Fruit fly (Drosophila melanogaster) whole organism, embryonic: ENCODE measurements around the gene niki.

Experiments used
- C15 ChIP-seq: fragments of 200-800 bp; sonication (Bioruptor generic); IDR thresholded peaks from 3 replicates; pipeline ENCODE4 v1.3.6; 2022; ENCODE audit warnings: missing biosample characterization, missing genetic modification characterization
- CG11085 ChIP-seq: fragments of 200-800 bp; sonication (Bioruptor generic); IDR thresholded peaks from 2 replicates; pipeline ENCODE4 v1.3.6; 2022; ENCODE audit warnings: missing biosample characterization, missing genetic modification characterization
- CG11093 ChIP-seq: fragments of 200-800 bp; sonication (Bioruptor generic); IDR thresholded peaks from 3 replicates; pipeline ENCODE4 v1.3.6; 2022; ENCODE audit warnings: missing biosample characterization, missing genetic modification characterization
- CG11247 ChIP-seq: fragments of 200-800 bp; sonication (Bioruptor generic); IDR thresholded peaks from 2 replicates; pipeline ENCODE4 v1.3.6; 2022; ENCODE audit warnings: missing biosample characterization, missing genetic modification characterization
- CG11723 ChIP-seq: fragments of 200-800 bp; sonication (Bioruptor generic); optimal IDR thresholded peaks from 2 replicates; lab custom pipeline; 2017; ENCODE audit warnings: missing biosample characterization, mild to moderate bottlenecking, missing genetic modification characterization
- CG1233 ChIP-seq: fragments of 200-800 bp; sonication (Bioruptor generic); optimal IDR thresholded peaks from 4 replicates; lab custom pipeline; 2018; ENCODE audit warnings: missing biosample characterization, mild to moderate bottlenecking, missing genetic modification characterization
- CG13287 ChIP-seq: fragments of 200-800 bp; sonication (Bioruptor generic); IDR thresholded peaks from 2 replicates; pipeline ENCODE4 v1.3.6; 2022; ENCODE audit warnings: missing biosample characterization, missing genetic modification characterization; ENCODE audit not compliant: partially characterized antibody
- CG14050 ChIP-seq: fragments of 200-800 bp; sonication (Bioruptor generic); IDR thresholded peaks from 3 replicates; pipeline ENCODE4 v1.3.6; 2022; ENCODE audit warnings: missing biosample characterization, missing genetic modification characterization
- CG14710 ChIP-seq: fragments of 200-800 bp; sonication (Bioruptor generic); optimal IDR thresholded peaks from 3 replicates; lab custom pipeline; 2019; ENCODE audit warnings: missing biosample characterization, mild to moderate bottlenecking, missing genetic modification characterization, moderate library complexity
- CG14965 ChIP-seq: fragments of 200-800 bp; sonication (Bioruptor generic); optimal IDR thresholded peaks from 2 replicates; lab custom pipeline; 2016; ENCODE audit warnings: missing biosample characterization, missing genetic modification characterization, borderline replicate concordance
- CG15479 ChIP-seq: fragments of 200-800 bp; sonication (Bioruptor generic); optimal IDR thresholded peaks from 3 replicates; lab custom pipeline; 2019; ENCODE audit warnings: missing biosample characterization, mild to moderate bottlenecking, missing genetic modification characterization, moderate library complexity
- CG1603 ChIP-seq: fragments of 200-800 bp; sonication (Bioruptor generic); optimal IDR thresholded peaks from 2 replicates; lab custom pipeline; 2019; ENCODE audit warnings: missing biosample characterization, mild to moderate bottlenecking, missing genetic modification characterization, moderate library complexity
- CG16815 ChIP-seq: fragments of 200-800 bp; sonication (Bioruptor generic); optimal IDR thresholded peaks from 3 replicates; lab custom pipeline; 2017; ENCODE audit warnings: missing biosample characterization, mild to moderate bottlenecking, missing genetic modification characterization
- CG17359 ChIP-seq: fragments of 200-800 bp; sonication (Bioruptor generic); optimal IDR thresholded peaks from 3 replicates; lab custom pipeline; 2018; ENCODE audit warnings: missing biosample characterization, mild to moderate bottlenecking, missing genetic modification characterization, moderate library complexity
- CG2116 ChIP-seq: fragments of 200-800 bp; sonication (Bioruptor generic); optimal IDR thresholded peaks from 3 replicates; lab custom pipeline; 2018; ENCODE audit warnings: missing biosample characterization, mild to moderate bottlenecking, missing genetic modification characterization
- CG31365 ChIP-seq: fragments of 200-800 bp; sonication (Bioruptor generic); optimal IDR thresholded peaks from 2 replicates; lab custom pipeline; 2018; ENCODE audit warnings: missing biosample characterization, mild to moderate bottlenecking, missing genetic modification characterization
- CG34224 ChIP-seq: fragments of 200-800 bp; sonication (Bioruptor generic); IDR thresholded peaks from 3 replicates; pipeline ENCODE4 v1.3.6; 2022; ENCODE audit warnings: missing biosample characterization, missing genetic modification characterization; ENCODE audit not compliant: partially characterized antibody
- CG3838 ChIP-seq: fragments of 200-800 bp; sonication (Bioruptor generic); optimal IDR thresholded peaks from 3 replicates; lab custom pipeline; 2016; ENCODE audit warnings: missing biosample characterization, missing genetic modification characterization
- CG4328 ChIP-seq: fragments of 200-800 bp; sonication (Bioruptor generic); optimal IDR thresholded peaks from 3 replicates; lab custom pipeline; 2017; ENCODE audit warnings: missing biosample characterization, missing genetic modification reagents, missing genetic modification characterization
- CG43689 ChIP-seq: fragments of 200-800 bp; sonication (Bioruptor generic); IDR thresholded peaks from 2 replicates; pipeline ENCODE4 v1.3.6; 2022; ENCODE audit warnings: missing biosample characterization, missing genetic modification characterization
- CG4730 ChIP-seq: fragments of 200-800 bp; sonication (Bioruptor generic); IDR thresholded peaks from 2 replicates; pipeline ENCODE4 v1.3.6; 2022; ENCODE audit warnings: missing biosample characterization, missing genetic modification characterization
- CG6765 ChIP-seq: fragments of 200-800 bp; sonication (Bioruptor generic); optimal IDR thresholded peaks from 3 replicates; lab custom pipeline; 2017; ENCODE audit warnings: missing biosample characterization, mild to moderate bottlenecking, missing genetic modification characterization
- CHES-1-like ChIP-seq: fragments of 200-800 bp; sonication (Bioruptor generic); optimal IDR thresholded peaks from 2 replicates; lab custom pipeline; 2016; ENCODE audit warnings: missing biosample characterization, missing genetic modification characterization
- Dip3 ChIP-seq: fragments of 200-800 bp; sonication (Bioruptor generic); optimal IDR thresholded peaks from 3 replicates; lab custom pipeline; 2016; ENCODE audit warnings: missing biosample characterization, missing genetic modification characterization
- Ets65A ChIP-seq: fragments of 200-800 bp; sonication (Bioruptor generic); peaks from one replicate; lab custom pipeline; 2016; ENCODE audit warnings: missing biosample characterization, missing genetic modification characterization
- Fer2 ChIP-seq: fragments of 200-800 bp; sonication (Bioruptor generic); optimal IDR thresholded peaks from 2 replicates; lab custom pipeline; 2018; ENCODE audit warnings: missing biosample characterization, mild to moderate bottlenecking, missing genetic modification characterization, moderate library complexity
- GATAe ChIP-seq: fragments of 200-800 bp; sonication (Bioruptor generic); conservative IDR thresholded peaks from 2 replicates; pipeline ENCODE4 v1.3.6; 2022; ENCODE audit warnings: missing biosample characterization, missing genetic modification characterization
- HLH4C ChIP-seq: fragments of 200-800 bp; sonication (Bioruptor generic); IDR thresholded peaks from 3 replicates; pipeline ENCODE4 v1.3.6; 2022; ENCODE audit warnings: missing biosample characterization, missing genetic modification characterization; ENCODE audit not compliant: partially characterized antibody
- Hmx ChIP-seq: fragments of 200-800 bp; sonication (Bioruptor generic); optimal IDR thresholded peaks from 2 replicates; lab custom pipeline; 2016; ENCODE audit warnings: missing biosample characterization, missing genetic modification characterization
- Hr51 ChIP-seq, 2 experiments: fragments of 200-800 bp; sonication (Bioruptor generic); optimal IDR thresholded peaks; 2 replicates in 1 of 2; 3 replicates in 1 of 2; lab custom pipeline; 2016 to 2018; ENCODE audit warnings: missing biosample characterization in 2 of 2, missing genetic modification characterization in 2 of 2, mild to moderate bottlenecking in 1 of 2, moderate library complexity in 1 of 2
- Optix ChIP-seq: fragments of 200-800 bp; sonication (Bioruptor generic); IDR thresholded peaks from 3 replicates; pipeline ENCODE4 v1.3.6; 2022; ENCODE audit warnings: missing biosample characterization, missing genetic modification characterization
- amos ChIP-seq: fragments of 200-800 bp; sonication (Bioruptor generic); IDR thresholded peaks from 2 replicates; pipeline ENCODE4 v1.3.6; 2022; ENCODE audit warnings: missing biosample characterization, missing genetic modification characterization; ENCODE audit not compliant: partially characterized antibody
- ase ChIP-seq: fragments of 200-800 bp; sonication (Bioruptor generic); IDR thresholded peaks from 3 replicates; pipeline ENCODE4 v1.3.6; 2022; ENCODE audit warnings: missing biosample characterization, missing genetic modification characterization
- cad ChIP-seq: fragments of >200 bp; optimal IDR thresholded peaks from 2 replicates; lab custom pipeline; 2017; ENCODE audit warnings: missing biosample characterization, missing genetic modification characterization
- cg ChIP-seq: fragments of 200-800 bp; sonication (Bioruptor generic); optimal IDR thresholded peaks from 3 replicates; lab custom pipeline; 2019; ENCODE audit warnings: missing biosample characterization, mild to moderate bottlenecking, missing genetic modification characterization, moderate library complexity
- dan ChIP-seq: fragments of 200-800 bp; sonication (Bioruptor generic); IDR thresholded peaks from 2 replicates; pipeline ENCODE4 v1.3.6; 2022; ENCODE audit warnings: missing biosample characterization, missing genetic modification characterization
- dysf ChIP-seq: fragments of 200-800 bp; sonication (Bioruptor generic); IDR thresholded peaks from 3 replicates; pipeline ENCODE4 v1.3.6; 2022; ENCODE audit warnings: missing biosample characterization, missing genetic modification characterization
- gfzf ChIP-seq: fragments of 200-800 bp; sonication (Bioruptor generic); optimal IDR thresholded peaks from 2 replicates; lab custom pipeline; 2016; ENCODE audit warnings: missing biosample characterization, mild to moderate bottlenecking, missing genetic modification characterization, moderate library complexity
- ham ChIP-seq: fragments of 200-800 bp; sonication (Bioruptor generic); IDR thresholded peaks from 2 replicates; pipeline ENCODE4 v1.3.6; 2022; ENCODE audit warnings: missing biosample characterization, missing genetic modification characterization
- kni ChIP-seq: fragments of 200-800 bp; sonication (Bioruptor generic); optimal IDR thresholded peaks from 3 replicates; lab custom pipeline; 2017; ENCODE audit warnings: mild to moderate bottlenecking, missing biosample characterization, missing genetic modification reagents, missing genetic modification characterization
- nau ChIP-seq: fragments of 200-800 bp; sonication (Bioruptor generic); optimal IDR thresholded peaks from 3 replicates; lab custom pipeline; 2017; ENCODE audit warnings: missing biosample characterization, mild to moderate bottlenecking, missing genetic modification characterization, missing genetic modification reagents
- pho ChIP-seq: fragments of 200-800 bp; sonication (Bioruptor generic); optimal IDR thresholded peaks from 2 replicates; lab custom pipeline; 2016; ENCODE audit warnings: missing biosample characterization, missing genetic modification characterization
- row ChIP-seq: fragments of 200-800 bp; sonication (Bioruptor generic); IDR thresholded peaks from 3 replicates; pipeline ENCODE4 v1.3.6; 2022; ENCODE audit warnings: missing biosample characterization, missing genetic modification characterization
- shn ChIP-seq: fragments of 200-800 bp; sonication (Bioruptor generic); optimal IDR thresholded peaks from 3 replicates; lab custom pipeline; 2016; ENCODE audit warnings: missing biosample characterization, missing genetic modification characterization
- sim ChIP-seq: fragments of 200-800 bp; sonication (Bioruptor generic); IDR thresholded peaks from 2 replicates; pipeline ENCODE4 v1.3.6; 2022; ENCODE audit warnings: missing biosample characterization, missing genetic modification characterization
- sqz ChIP-seq: fragments of 200-800 bp; sonication (Bioruptor generic); optimal IDR thresholded peaks from 3 replicates; lab custom pipeline; 2018; ENCODE audit warnings: missing biosample characterization, mild to moderate bottlenecking, missing genetic modification characterization
- ttk ChIP-seq: fragments of 200-800 bp; sonication (Bioruptor generic); IDR thresholded peaks from 2 replicates; pipeline ENCODE4 v2.1.2; 2022; ENCODE audit warnings: missing biosample characterization, missing genetic modification characterization
- vvl ChIP-seq: fragments of 200-800 bp; sonication (Bioruptor generic); IDR thresholded peaks from 2 replicates; pipeline ENCODE4 v1.3.6; 2022; ENCODE audit warnings: missing biosample characterization, missing genetic modification characterization
- zen2 ChIP-seq: fragments of 200-800 bp; sonication (Bioruptor generic); IDR thresholded peaks from 3 replicates; pipeline ENCODE4 v1.3.6; 2022; ENCODE audit warnings: missing biosample characterization, missing genetic modification characterization; ENCODE audit not compliant: partially characterized antibody

niki gene

DNA sequence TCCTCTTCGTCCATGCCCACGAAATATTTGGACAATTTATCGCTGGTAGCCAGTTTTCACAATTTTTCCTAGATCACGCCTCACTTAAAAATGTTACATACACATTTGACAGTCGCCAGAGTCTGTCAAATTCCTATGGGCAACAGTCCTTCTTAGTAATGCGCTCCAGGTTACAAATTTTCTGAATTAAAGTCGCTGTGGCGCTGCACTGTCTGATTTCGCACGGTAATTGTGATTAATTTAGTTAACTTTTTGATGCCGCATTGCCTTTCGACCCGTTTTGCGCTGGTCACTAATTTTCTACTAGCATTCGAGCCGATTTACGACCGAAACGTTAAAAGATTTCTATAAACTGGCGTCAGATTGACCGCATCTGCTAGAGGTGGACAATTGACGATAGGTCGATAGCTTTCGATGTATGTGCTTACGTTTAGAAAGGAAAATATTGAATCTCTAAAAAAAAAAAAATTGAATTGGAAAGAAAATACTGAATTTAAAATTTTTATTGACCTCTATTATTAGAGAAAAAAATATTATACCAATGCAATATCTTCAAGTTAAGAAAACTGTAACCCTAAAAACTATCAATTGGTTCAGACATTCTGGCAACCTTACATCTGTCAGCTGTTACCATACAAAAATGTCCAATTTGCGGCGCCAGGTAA lies 11.7 kb downstream of the niki start, which contains the start of the genes lili and CG34150 (continued):
- TF ChIP-seq CHES-1-like (GFP tag; lab: Kevin White, UChicago): peak; percentile 80
- peak; percentile 47 for TF ChIP-seq shn (GFP tag; lab: Kevin White, UChicago)
- TF ChIP-seq Optix (GFP tag; lab: Robert Waterston, UW): no peak
- no peak for TF ChIP-seq CG31365 (tag; lab: Kevin White, UChicago)
- peak; percentile 90 for TF ChIP-seq CG17359
- no peak; the same call in none of the 2 replicates for TF ChIP-seq CG11247 (GFP tag; lab: Robert Waterston, UW)
- TF ChIP-seq ham (GFP tag; lab: Robert Waterston, UW): no peak
- TF ChIP-seq Ets65A (GFP tag; lab: Kevin White, UChicago): peak; percentile 90
- TF ChIP-seq CG6765: peak; percentile 10
- TF ChIP-seq sqz: no peak
- TF ChIP-seq row (GFP tag; lab: Robert Waterston, UW): peak; percentile 90
- peak; percentile 67 for TF ChIP-seq CG3838 (GFP tag; lab: Kevin White, UChicago)
- peak; percentile 65 for TF ChIP-seq CG4328 (GFP tag; lab: Kevin White, UChicago)
- TF ChIP-seq CG43689 (GFP tag; lab: Robert Waterston, UW): no peak
- peak; percentile 89 for TF ChIP-seq CG2116 (GFP tag; lab: Kevin White, UChicago)
- TF ChIP-seq kni: peak; percentile 2
- no peak for TF ChIP-seq C15
- TF ChIP-seq CG11093 (GFP tag; lab: Robert Waterston, UW): peak; percentile 44; the same call in 1 of the 3 replicates
- no peak; the same call in 2 of the 3 replicates for TF ChIP-seq zen2 (GFP tag; lab: Robert Waterston, UW)
- no peak for TF ChIP-seq nau (GFP tag; lab: Kevin White, UChicago)
- TF ChIP-seq ttk (GFP tag; lab: Robert Waterston, UW): 0 out of 2 replicates have a peak, but pooled peaks have one; percentile 47
- TF ChIP-seq Dip3 (GFP tag; lab: Kevin White, UChicago): peak; percentile 65
- TF ChIP-seq CG14710 (tag; lab: Kevin White, UChicago): peak; percentile 91
- peak; percentile 48; the same call in 1 of the 3 replicates for TF ChIP-seq CG14050 (GFP tag; lab: Robert Waterston, UW)
- no peak for TF ChIP-seq CG15479 (GFP tag; lab: Kevin White, UChicago)
- peak; percentile 64 for TF ChIP-seq CG1233 (GFP tag; lab: Kevin White, UChicago)
- TF ChIP-seq cg (GFP tag; lab: Kevin White, UChicago): no peak
- TF ChIP-seq CG34224 (GFP tag; lab: Robert Waterston, UW): peak; percentile 85
- TF ChIP-seq cad (GFP tag; lab: Kevin White, UChicago): no peak
- TF ChIP-seq CG16815 (GFP tag; lab: Kevin White, UChicago): peak; percentile 7
- peak; percentile 85 for TF ChIP-seq vvl
- peak; percentile 60 for TF ChIP-seq CG4730 (GFP tag; lab: Robert Waterston, UW)
- no peak for TF ChIP-seq dan (GFP tag; lab: Robert Waterston, UW)
- no peak for TF ChIP-seq GATAe
- peak; percentile 88 for TF ChIP-seq CG13287 (GFP tag; lab: Robert Waterston, UW)
- TF ChIP-seq pho (GFP tag; lab: Kevin White, UChicago): peak; percentile 79
- TF ChIP-seq Hmx (GFP tag; lab: Kevin White, UChicago): peak; percentile 30
- peak; percentile 79 for TF ChIP-seq amos
- peak; percentile 35 for TF ChIP-seq gfzf (GFP tag; lab: Kevin White, UChicago)
- TF ChIP-seq CG14965 (GFP tag; lab: Kevin White, UChicago): no peak
- peak; percentile 3 for TF ChIP-seq CG1603 (tag; lab: Kevin White, UChicago)
- TF ChIP-seq CG11723 (GFP tag; lab: Kevin White, UChicago): peak; percentile 11
- TF ChIP-seq Hr51 (GFP tag; optimal IDR thresholded peaks at IDR 0.05; lab: Kevin White, UChicago): peak; percentile 64 to 75
- peak; percentile 71; the same call in 2 of the 3 replicates for TF ChIP-seq HLH4C (GFP tag; lab: Robert Waterston, UW)
- TF ChIP-seq CG11085 (GFP tag; lab: Robert Waterston, UW): peak; percentile 62
- TF ChIP-seq dysf (GFP tag; lab: Robert Waterston, UW): peak; percentile 66
- peak; percentile 81 for TF ChIP-seq Fer2 (tag; lab: Kevin White, UChicago)
- no peak for TF ChIP-seq ase (GFP tag; lab: Robert Waterston, UW)
- TF ChIP-seq sim (GFP tag; lab: Robert Waterston, UW): no peak
